Fruit fly (Drosophila melanogaster) whole organism, embryonic: ENCODE data around the gene CG11699.

Experiments
- ATbp ChIP-seq: fragments of 200-800 bp; sonication (Bioruptor generic); optimal IDR thresholded peaks from 2 replicates; lab custom pipeline; 2017; ENCODE audit warnings: missing biosample characterization, mild to moderate bottlenecking, missing genetic modification characterization, missing genetic modification reagents
- Ada2b ChIP-seq: fragments of 200-800 bp; sonication (Bioruptor generic); IDR thresholded peaks from 2 replicates; pipeline ENCODE4 v1.3.6; 2022; ENCODE audit warnings: missing biosample characterization, missing genetic modification characterization
- Atf-2 ChIP-seq: fragments of 200-800 bp; sonication (Bioruptor generic); optimal IDR thresholded peaks from 2 replicates; lab custom pipeline; 2016; ENCODE audit warnings: missing biosample characterization, missing genetic modification characterization
- Awh ChIP-seq: fragments of 200-800 bp; sonication (Bioruptor generic); IDR thresholded peaks from 2 replicates; pipeline ENCODE4, ENCODE4 v1.3.6; 2022; ENCODE audit warnings: missing biosample characterization, missing genetic modification characterization
- BtbVII ChIP-seq: fragments of 200-800 bp; sonication (Bioruptor generic); optimal IDR thresholded peaks from 3 replicates; lab custom pipeline; 2017; ENCODE audit warnings: missing biosample characterization, mild to moderate bottlenecking, missing genetic modification characterization
- CG10654 ChIP-seq: fragments of 200-800 bp; sonication (Bioruptor generic); optimal IDR thresholded peaks from 2 replicates; lab custom pipeline; 2016; ENCODE audit warnings: missing biosample characterization, missing genetic modification characterization
- CG11560 ChIP-seq: fragments of 200-800 bp; sonication (Bioruptor generic); IDR thresholded peaks from 3 replicates; pipeline ENCODE4 v1.3.6; 2022; ENCODE audit warnings: missing biosample characterization, missing genetic modification characterization
- CG11696 ChIP-seq: fragments of 200-800 bp; sonication (Bioruptor generic); IDR thresholded peaks from 2 replicates; pipeline ENCODE4 v1.3.6; 2022; ENCODE audit warnings: missing biosample characterization, missing genetic modification characterization
- CG12769 ChIP-seq: fragments of 200-800 bp; sonication (Bioruptor generic); optimal IDR thresholded peaks from 2 replicates; lab custom pipeline; 2019; ENCODE audit warnings: missing biosample characterization, mild to moderate bottlenecking, missing genetic modification characterization, moderate library complexity
- CG14050 ChIP-seq: fragments of 200-800 bp; sonication (Bioruptor generic); IDR thresholded peaks from 3 replicates; pipeline ENCODE4 v1.3.6; 2022; ENCODE audit warnings: missing biosample characterization, missing genetic modification characterization
- CG2678 ChIP-seq: fragments of 200-800 bp; sonication (Bioruptor generic); optimal IDR thresholded peaks from 3 replicates; lab custom pipeline; 2019; ENCODE audit warnings: missing biosample characterization, mild to moderate bottlenecking, missing genetic modification characterization, moderate library complexity
- CG33557 ChIP-seq: fragments of 200-800 bp; sonication (Bioruptor generic); optimal IDR thresholded peaks from 2 replicates; lab custom pipeline; 2019; ENCODE audit warnings: missing biosample characterization, mild to moderate bottlenecking, missing genetic modification characterization, moderate library complexity
- CG3726 ChIP-seq: fragments of 200-800 bp; sonication (Bioruptor generic); IDR thresholded peaks from 3 replicates; pipeline ENCODE4, ENCODE4 v1.3.6; 2022; ENCODE audit warnings: missing biosample characterization, missing genetic modification characterization
- CG3838 ChIP-seq: fragments of 200-800 bp; sonication (Bioruptor generic); optimal IDR thresholded peaks from 3 replicates; lab custom pipeline; 2016; ENCODE audit warnings: missing biosample characterization, missing genetic modification characterization
- CG3995 ChIP-seq: fragments of 200-800 bp; sonication (Bioruptor generic); optimal IDR thresholded peaks from 3 replicates; lab custom pipeline; 2016; ENCODE audit warnings: missing biosample characterization, missing genetic modification characterization
- CG6689 ChIP-seq: fragments of 200-800 bp; sonication (Bioruptor generic); IDR thresholded peaks from 2 replicates; pipeline ENCODE4 v1.3.6; 2022; ENCODE audit warnings: missing biosample characterization, missing genetic modification characterization
- CG7786 ChIP-seq: fragments of 200-800 bp; sonication (Bioruptor generic); optimal IDR thresholded peaks from 2 replicates; lab custom pipeline; 2016; ENCODE audit warnings: missing biosample characterization, missing genetic modification characterization
- CG8765 ChIP-seq: fragments of 200-800 bp; sonication (Bioruptor generic); IDR thresholded peaks from 2 replicates; pipeline ENCODE4 v1.3.6; 2022; ENCODE audit warnings: missing biosample characterization, missing genetic modification characterization
- CG9876 ChIP-seq: fragments of 200-800 bp; sonication (Bioruptor generic); optimal IDR thresholded peaks from 2 replicates; lab custom pipeline; 2016; ENCODE audit warnings: missing biosample characterization, missing genetic modification characterization
- D19B ChIP-seq: fragments of 200-800 bp; sonication (Bioruptor generic); optimal IDR thresholded peaks from 2 replicates; lab custom pipeline; 2017; ENCODE audit warnings: missing biosample characterization, mild to moderate bottlenecking, missing genetic modification characterization
- Dip3 ChIP-seq: fragments of 200-800 bp; sonication (Bioruptor generic); optimal IDR thresholded peaks from 3 replicates; lab custom pipeline; 2016; ENCODE audit warnings: missing biosample characterization, missing genetic modification characterization
- E2f2 ChIP-seq: fragments of 200-800 bp; sonication (Bioruptor generic); IDR thresholded peaks from 2 replicates; pipeline ENCODE4 v1.3.6; 2022; ENCODE audit warnings: missing biosample characterization, missing genetic modification characterization
- HLHmδ ChIP-seq: fragments of 200-800 bp; sonication (Bioruptor generic); optimal IDR thresholded peaks from 2 replicates; lab custom pipeline; 2018; ENCODE audit warnings: missing biosample characterization, mild to moderate bottlenecking, missing genetic modification characterization, moderate library complexity
- HmgD ChIP-seq: fragments of 200-800 bp; sonication (Bioruptor generic); optimal IDR thresholded peaks from 3 replicates; lab custom pipeline; 2016; ENCODE audit warnings: missing biosample characterization, missing genetic modification characterization
- MBD-R2 ChIP-seq: fragments of 200-800 bp; sonication (Bioruptor generic); IDR thresholded peaks from 2 replicates; pipeline ENCODE4 v1.3.6; 2022; ENCODE audit warnings: missing biosample characterization, missing genetic modification characterization
- MESR4 ChIP-seq: fragments of 200-800 bp; sonication (Bioruptor generic); optimal IDR thresholded peaks from 2 replicates; lab custom pipeline; 2018; ENCODE audit warnings: missing biosample characterization, mild to moderate bottlenecking, missing genetic modification characterization, moderate library complexity
- Meics ChIP-seq: fragments of 200-800 bp; sonication (Bioruptor generic); optimal IDR thresholded peaks from 2 replicates; lab custom pipeline; 2017; ENCODE audit warnings: missing biosample characterization, mild to moderate bottlenecking, missing genetic modification characterization
- Mrtf ChIP-seq: fragments of 200-800 bp; sonication (Bioruptor generic); IDR thresholded peaks from 3 replicates; pipeline ENCODE4 v1.3.6; 2022; ENCODE audit warnings: missing biosample characterization, missing genetic modification characterization
- Oaz ChIP-seq: fragments of 200-800 bp; sonication (Bioruptor generic); IDR thresholded peaks from 2 replicates; pipeline ENCODE4 v1.3.6; 2022; ENCODE audit warnings: missing biosample characterization, missing genetic modification characterization
- ac ChIP-seq: fragments of 200-800 bp; sonication (Bioruptor generic); optimal IDR thresholded peaks from 3 replicates; lab custom pipeline; 2017; ENCODE audit warnings: missing biosample characterization, mild to moderate bottlenecking, missing genetic modification characterization
- aop ChIP-seq: fragments of 200-800 bp; sonication (Bioruptor generic); IDR thresholded peaks from 2 replicates; pipeline ENCODE4 v1.3.6; 2022; ENCODE audit warnings: missing biosample characterization, missing genetic modification characterization
- ap ChIP-seq: fragments of 200-800 bp; sonication (Bioruptor generic); IDR thresholded peaks from 2 replicates; pipeline ENCODE4 v1.3.6; 2022; ENCODE audit warnings: missing biosample characterization, missing genetic modification characterization
- az2 ChIP-seq: fragments of 200-800 bp; sonication (Bioruptor generic); optimal IDR thresholded peaks from 3 replicates; lab custom pipeline; 2016; ENCODE audit warnings: missing biosample characterization, missing genetic modification characterization
- bbx ChIP-seq: fragments of 200-800 bp; sonication (Bioruptor generic); IDR thresholded peaks from 2 replicates; pipeline ENCODE4 v1.3.6; 2022; ENCODE audit warnings: missing biosample characterization, missing genetic modification characterization; ENCODE audit not compliant: partially characterized antibody
- chinmo ChIP-seq: fragments of 200-800 bp; sonication (Bioruptor generic); IDR thresholded peaks from 4 replicates; pipeline ENCODE4 v1.3.6; 2022; ENCODE audit warnings: missing biosample characterization, missing genetic modification characterization; ENCODE audit not compliant: partially characterized antibody
- crol ChIP-seq: fragments of 200-800 bp; sonication (Bioruptor generic); IDR thresholded peaks from 2 replicates; pipeline ENCODE4 v1.3.6; 2022; ENCODE audit warnings: missing biosample characterization, missing genetic modification characterization
- fu2 ChIP-seq: fragments of 200-800 bp; sonication (Bioruptor generic); optimal IDR thresholded peaks from 2 replicates; lab custom pipeline; 2016; ENCODE audit warnings: missing biosample characterization, missing genetic modification characterization
- grn ChIP-seq: fragments of 200-800 bp; sonication (Bioruptor generic); optimal IDR thresholded peaks from 3 replicates; lab custom pipeline; 2017; ENCODE audit warnings: missing biosample characterization, missing genetic modification characterization
- hbn ChIP-seq: fragments of 200-800 bp; sonication (Bioruptor generic); IDR thresholded peaks from 2 replicates; pipeline ENCODE4 v1.3.6; 2022; ENCODE audit warnings: missing biosample characterization, missing genetic modification characterization; ENCODE audit not compliant: partially characterized antibody
- jing ChIP-seq: fragments of 200-800 bp; sonication (Bioruptor generic); optimal IDR thresholded peaks from 2 replicates; lab custom pipeline; 2018; ENCODE audit warnings: missing biosample characterization, mild to moderate bottlenecking, missing genetic modification characterization
- lilli ChIP-seq: fragments of 200-800 bp; sonication (Bioruptor generic); optimal IDR thresholded peaks from 3 replicates; lab custom pipeline; 2016; ENCODE audit warnings: missing biosample characterization, missing genetic modification characterization
- nerfin-2 ChIP-seq: fragments of 200-800 bp; sonication (Bioruptor generic); IDR thresholded peaks from 2 replicates; pipeline ENCODE4 v1.3.6; 2022; ENCODE audit warnings: missing biosample characterization, missing genetic modification characterization; ENCODE audit not compliant: partially characterized antibody
- peb ChIP-seq: fragments of 200-800 bp; sonication (Bioruptor generic); IDR thresholded peaks from 2 replicates; pipeline ENCODE4 v1.3.6; 2022; ENCODE audit warnings: missing biosample characterization, missing genetic modification characterization
- phol ChIP-seq: fragments of 200-800 bp; sonication (Bioruptor generic); optimal IDR thresholded peaks from 3 replicates; lab custom pipeline; 2018; ENCODE audit warnings: missing biosample characterization, mild to moderate bottlenecking, missing genetic modification characterization, moderate library complexity
- pros ChIP-seq: fragments of 200-800 bp; sonication (Bioruptor generic); optimal IDR thresholded peaks from 3 replicates; lab custom pipeline; 2019; ENCODE audit warnings: missing biosample characterization, mild to moderate bottlenecking, missing genetic modification characterization, moderate library complexity
- slp2 ChIP-seq: fragments of 200-800 bp; sonication (Bioruptor generic); optimal IDR thresholded peaks from 2 replicates; lab custom pipeline; 2016; ENCODE audit warnings: missing biosample characterization, missing genetic modification characterization
- trem ChIP-seq: fragments of 200-800 bp; optimal IDR thresholded peaks from 3 replicates; lab custom pipeline; 2019; ENCODE audit warnings: missing biosample characterization, mild to moderate bottlenecking, missing genetic modification characterization, moderate library complexity
- unpg ChIP-seq: fragments of 200-800 bp; sonication (Bioruptor generic); optimal IDR thresholded peaks from 3 replicates; lab custom pipeline; 2018; ENCODE audit warnings: missing biosample characterization, mild to moderate bottlenecking, missing genetic modification characterization, moderate library complexity
- zen ChIP-seq: fragments of 200-800 bp; sonication (Bioruptor generic); optimal IDR thresholded peaks from 3 replicates; lab custom pipeline; 2018; ENCODE audit warnings: missing biosample characterization, mild to moderate bottlenecking, missing genetic modification characterization, moderate library complexity

Gene CG11699

dm6 chrX:11578841-11579240 lies 8.4 kb downstream of the CG11699 start (continued):
- TF ChIP-seq Ada2b (GFP tag; lab: Robert Waterston, UW) (no peak), zen (no peak), MESR4 (GFP tag; lab: Kevin White, UChicago) (peak; percentile 45), CG3995 (GFP tag; lab: Kevin White, UChicago) (no peak), CG11696 (no peak), CG14050 (no peak), lilli (GFP tag; lab: Kevin White, UChicago) (no peak)

- TF ChIP-seq CG33557 (GFP tag; lab: Kevin White, UChicago) (no peak), Dip3 (peak; percentile 46), Oaz (GFP tag; lab: Robert Waterston, UW) (no peak; the same call in 1 of the 2 replicates), nerfin-2 (GFP tag; lab: Robert Waterston, UW) (no peak), HmgD (GFP tag; lab: Kevin White, UChicago) (peak; percentile 55), Mrtf (GFP tag; lab: Robert Waterston, UW) (0 out of 3 replicates have a peak, but pooled peaks have one; percentile 31), ATbp (GFP tag; lab: Kevin White, UChicago) (no peak), aop (GFP tag; lab: Robert Waterston, UW) (no peak), trem (peak; percentile 90), MBD-R2 (GFP tag; lab: Robert Waterston, UW) (peak; percentile 85), CG12769 (tag; lab: Kevin White, UChicago) (peak; percentile 73), CG10654 (GFP tag; lab: Kevin White, UChicago) (peak; percentile 71), ac (GFP tag; lab: Kevin White, UChicago) (no peak), CG3838 (GFP tag; lab: Kevin White, UChicago) (no peak), E2f2 (peak; percentile 83), CG9876 (GFP tag; lab: Kevin White, UChicago) (peak; percentile 3), HLHmδ (GFP tag; lab: Kevin White, UChicago) (no peak), chinmo (GFP tag; lab: Robert Waterston, UW) (no peak), slp2 (peak; percentile 63), fu2 (GFP tag; lab: Kevin White, UChicago) (peak; percentile 66), unpg (GFP tag; lab: Kevin White, UChicago) (peak; percentile 61), hbn (GFP tag; lab: Robert Waterston, UW) (peak; percentile 73), jing (GFP tag; lab: Kevin White, UChicago) (no peak), CG8765 (GFP tag; lab: Robert Waterston, UW) (no peak), CG7786 (GFP tag; lab: Kevin White, UChicago) (peak; percentile 61), CG11560 (tag; lab: Robert Waterston, UW) (peak; percentile 47; the same call in 1 of the 3 replicates), D19B (no peak), CG3726 (0 out of 3 replicates have a peak, but pooled peaks have one; percentile 48), phol (peak; percentile 99), crol (GFP tag; lab: Robert Waterston, UW) (no peak), Awh (GFP tag; lab: Robert Waterston, UW) (0 out of 2 replicates have a peak, but pooled peaks have one; percentile 37), BtbVII (GFP tag; lab: Kevin White, UChicago) (no peak), peb (no peak), Atf-2 (peak; percentile 69), CG2678 (tag; lab: Kevin White, UChicago) (peak; percentile 61), CG6689 (GFP tag; lab: Robert Waterston, UW) (peak; percentile 47; the same call in 1 of the 2 replicates), az2 (peak; percentile 61), ap (peak; percentile 48), pros (GFP tag; lab: Kevin White, UChicago) (no peak), Meics (GFP tag; lab: Kevin White, UChicago) (peak; percentile 67), grn (GFP tag; lab: Kevin White, UChicago) (no peak), bbx (peak; percentile 52; the same call in 1 of the 2 replicates)
These were observed 9.9 kb downstream of the CG11699 start, which contains the start of gene nod for dm6 chrX:11580200-11580840. Gene nod (plus strand): TSS chrX:11580772.
